Worm (Caenorhabditis elegans) whole organism, L3 larva: ENCODE data around the gene oac-57.

Source experiments
- ZK546.5 ChIP-seq: sonication (generic microtip); optimal IDR thresholded peaks from 2 replicates; lab custom pipeline; 2017; ENCODE audit warnings: missing biosample characterization, missing genetic modification characterization
- fos-1 ChIP-seq: fragments of 150-350 bp; optimal IDR thresholded peaks from 2 replicates; lab custom pipeline; 2014; ENCODE audit warnings: missing biosample characterization, missing genetic modification characterization
- nhr-12 ChIP-seq: fragments of 150-350 bp; optimal IDR thresholded peaks from 2 replicates; lab custom pipeline; 2014; ENCODE audit warnings: missing biosample characterization, missing genetic modification characterization
- nhr-237 ChIP-seq: fragments of 150-350 bp; optimal IDR thresholded peaks from 2 replicates; lab custom pipeline; 2014; ENCODE audit warnings: missing biosample characterization, missing genetic modification characterization
- nhr-43 ChIP-seq: sonication (generic microtip); optimal IDR thresholded peaks from 2 replicates; lab custom pipeline; 2016; ENCODE audit warnings: mild to moderate bottlenecking, missing genetic modification characterization, missing compliant biosample characterization; ENCODE audit not compliant: poor library complexity, severe bottlenecking
- nhr-76 ChIP-seq: fragments of 150-350 bp; sonication (generic microtip); optimal IDR thresholded peaks from 5 replicates; lab custom pipeline; 2014; ENCODE audit warnings: missing biosample characterization, missing genetic modification characterization
- sea-2 ChIP-seq: fragments of 150-350 bp; sonication (generic microtip); optimal IDR thresholded peaks from 4 replicates; lab custom pipeline; 2014; ENCODE audit warnings: missing biosample characterization, missing genetic modification reagents, missing genetic modification characterization

DNA sequence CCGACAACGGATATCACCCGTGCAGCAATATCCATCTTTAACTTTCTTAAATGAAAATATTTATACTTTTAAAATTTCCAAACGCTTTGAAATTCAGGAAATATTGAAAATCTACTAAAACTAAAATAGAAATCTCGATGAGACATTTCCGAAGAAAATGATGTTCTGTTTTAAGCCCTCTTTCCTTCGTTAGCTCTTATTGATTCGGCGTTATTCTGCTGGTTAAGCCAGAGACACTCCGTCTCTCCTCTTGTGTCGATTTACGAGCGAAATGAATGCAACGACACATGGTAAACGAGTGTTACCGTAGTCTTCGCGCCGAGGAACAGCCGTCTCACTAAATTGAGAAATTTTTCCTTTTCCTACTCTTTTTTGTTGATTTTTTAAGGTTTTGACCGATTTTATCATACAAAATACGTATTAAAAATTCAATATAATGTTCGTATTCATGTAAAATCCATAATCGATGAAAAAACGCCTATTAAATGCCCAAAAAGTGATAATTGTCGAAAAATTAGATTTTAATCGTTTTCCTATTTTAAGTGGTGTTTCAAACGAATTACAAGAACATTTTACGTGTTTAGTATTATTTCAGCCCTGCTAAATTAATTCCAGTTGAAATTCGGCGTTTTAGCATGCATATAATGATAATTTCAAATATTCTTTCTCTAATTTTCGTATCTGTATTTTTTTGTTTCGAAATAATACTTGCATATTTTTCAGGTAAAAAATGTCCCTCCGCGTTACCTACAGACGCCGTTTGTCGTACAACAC, 39.2 kb downstream of the oac-57 start, which contains the start of the genes ppm-1.H and rpl-34:
- no peak for TF ChIP-seq nhr-76
- no peak for TF ChIP-seq nhr-237 (tag; lab: Kevin White, UChicago)
- TF ChIP-seq sea-2 (GFP tag; lab: Kevin White, UChicago): no peak
- TF ChIP-seq nhr-12: no peak
- TF ChIP-seq nhr-43 (tag; lab: Kevin White, UChicago): no peak
- TF ChIP-seq ZK546.5 (tag; lab: Kevin White, UChicago): no peak
- no peak for TF ChIP-seq fos-1 (tag; lab: Kevin White, UChicago)
